Worm (Caenorhabditis elegans) whole organism, L4 larva: ENCODE measurements around the gene srx-110.

Experiments used
- D1046.2 ChIP-seq: fragments of 200-800 bp; sonication (Bioruptor generic); IDR thresholded peaks from 2 replicates; pipeline ENCODE4 v1.3.6; 2022; ENCODE audit warnings: missing genetic modification characterization, missing compliant biosample characterization
- F49E8.2 ChIP-seq: sonication (generic microtip); optimal IDR thresholded peaks from 2 replicates; lab custom pipeline; 2016; ENCODE audit warnings: missing compliant biosample characterization, mild to moderate bottlenecking, missing genetic modification characterization, borderline replicate concordance
- ZK337.2 ChIP-seq: fragments of 200-800 bp; sonication (Bioruptor generic); IDR thresholded peaks from 2 replicates; pipeline ENCODE4 v1.3.6; 2022; ENCODE audit warnings: missing genetic modification reagents, missing genetic modification characterization, missing compliant biosample characterization
- ZK546.5 ChIP-seq, 2 experiments: sonication (generic microtip); optimal IDR thresholded peaks; 2 replicates each; lab custom pipeline; 2017; ENCODE audit warnings: missing biosample characterization in 2 of 2, missing genetic modification characterization in 2 of 2
- aha-1 ChIP-seq: fragments of 150-350 bp; peaks from one replicate; lab custom pipeline; 2014; ENCODE audit warnings: missing biosample characterization, missing genetic modification characterization
- ama-1 ChIP-seq: fragments of 150-350 bp; optimal IDR thresholded peaks from 2 replicates; lab custom pipeline; 2014; ENCODE audit warnings: inconsistent platforms, mixed read lengths
- arid-1 ChIP-seq: fragments of 200-800 bp; sonication (Bioruptor generic); conservative IDR thresholded peaks from 2 replicates; pipeline ENCODE4 v1.3.6; 2022; ENCODE audit warnings: missing genetic modification reagents, missing genetic modification characterization, missing compliant biosample characterization
- attf-4 ChIP-seq: sonication (generic microtip); optimal IDR thresholded peaks from 3 replicates; lab custom pipeline; 2017; ENCODE audit warnings: missing biosample characterization, missing genetic modification characterization
- ceh-20 ChIP-seq: fragments of 200-800 bp; sonication (Bioruptor generic); IDR thresholded peaks from 2 replicates; pipeline ENCODE4 v1.3.6; 2022; ENCODE audit warnings: missing genetic modification reagents, missing genetic modification characterization, missing compliant biosample characterization
- ceh-28 ChIP-seq: fragments of 150-350 bp; optimal IDR thresholded peaks from 2 replicates; lab custom pipeline; 2014; ENCODE audit warnings: missing biosample characterization, missing genetic modification reagents, missing genetic modification characterization
- daf-12 ChIP-seq: fragments of 150-350 bp; optimal IDR thresholded peaks from 2 replicates; lab custom pipeline; 2014; ENCODE audit warnings: missing biosample characterization, missing genetic modification reagents, missing genetic modification characterization
- daf-16 ChIP-seq, 3 experiments: sonication (generic microtip); optimal IDR thresholded peaks; 2 replicates each; lab custom pipeline; 2016 to 2017; ENCODE audit warnings: missing genetic modification characterization in 3 of 3, missing genetic modification reagents in 3 of 3, mild to moderate bottlenecking in 2 of 3, missing compliant biosample characterization in 2 of 3, missing biosample characterization in 1 of 3, moderate library complexity in 1 of 3
- daf-19 ChIP-seq: fragments of 200-800 bp; sonication (Bioruptor generic); conservative IDR thresholded peaks from 2 replicates; pipeline ENCODE4 v1.3.6; 2022; ENCODE audit warnings: missing genetic modification characterization, missing compliant biosample characterization
- dpl-1 ChIP-seq: fragments of 150-350 bp; optimal IDR thresholded peaks from 2 replicates; lab custom pipeline; 2014; ENCODE audit warnings: missing biosample characterization, missing genetic modification reagents, missing genetic modification characterization
- duxl-1 ChIP-seq: sonication (generic microtip); optimal IDR thresholded peaks from 2 replicates; lab custom pipeline; 2016; ENCODE audit warnings: mild to moderate bottlenecking, missing genetic modification characterization, moderate library complexity, missing compliant biosample characterization; ENCODE audit not compliant: poor library complexity
- dve-1 ChIP-seq: sonication (generic microtip); optimal IDR thresholded peaks from 2 replicates; lab custom pipeline; 2017; ENCODE audit warnings: antibody characterized with exemption, mild to moderate bottlenecking, missing genetic modification characterization, missing compliant biosample characterization; ENCODE audit not compliant: insufficient read depth
- egl-27 ChIP-seq: sonication (generic microtip); optimal IDR thresholded peaks from 3 replicates; lab custom pipeline; 2017; ENCODE audit warnings: missing biosample characterization, missing genetic modification reagents, missing genetic modification characterization
- fkh-10 ChIP-seq: fragments of 150-350 bp; optimal IDR thresholded peaks from 2 replicates; lab custom pipeline; 2014; ENCODE audit warnings: missing biosample characterization, missing genetic modification reagents, missing genetic modification characterization
- hif-1 ChIP-seq, 2 experiments: sonication (generic microtip); optimal IDR thresholded peaks; 2 replicates each; lab custom pipeline; 2016 to 2017; ENCODE audit warnings: missing compliant biosample characterization in 2 of 2, missing genetic modification characterization in 2 of 2, missing genetic modification reagents in 2 of 2, missing genotype in 2 of 2, mild to moderate bottlenecking in 1 of 2
- hlh-30 ChIP-seq: sonication (generic microtip); optimal IDR thresholded peaks from 2 replicates; lab custom pipeline; 2017; ENCODE audit warnings: antibody characterized with exemption, mild to moderate bottlenecking, missing genetic modification characterization, missing compliant biosample characterization; ENCODE audit not compliant: insufficient read depth
- jun-1 ChIP-seq: fragments of 150-350 bp; optimal IDR thresholded peaks from 2 replicates; lab custom pipeline; 2014; ENCODE audit warnings: missing biosample characterization, missing genetic modification reagents, missing genetic modification characterization
- lin-29 ChIP-seq: fragments of 200-800 bp; sonication (Bioruptor generic); IDR thresholded peaks from 2 replicates; pipeline ENCODE4 v1.3.6; 2022; ENCODE audit warnings: missing genetic modification reagents, missing genetic modification characterization, missing compliant biosample characterization
- lir-3 ChIP-seq: sonication (generic microtip); optimal IDR thresholded peaks from 2 replicates; lab custom pipeline; 2016; ENCODE audit warnings: mild to moderate bottlenecking, missing genetic modification characterization, missing compliant biosample characterization
- madf-5 ChIP-seq, 2 experiments: fragments of 200-800 bp; sonication (Bioruptor generic); IDR thresholded peaks; 2 replicates each; pipeline ENCODE4 v1.3.6; 2022; ENCODE audit warnings: missing compliant biosample characterization in 2 of 2, missing genetic modification characterization in 2 of 2
- madf-9 ChIP-seq: fragments of 200-800 bp; sonication (Bioruptor generic); conservative IDR thresholded peaks from 2 replicates; pipeline ENCODE4 v1.3.6; 2022; ENCODE audit warnings: missing genetic modification reagents, missing genetic modification characterization, missing compliant biosample characterization
- mdl-1 ChIP-seq, 2 experiments: fragments of 150-350 bp in 1 of 2; sonication (generic microtip) in 1 of 2; optimal IDR thresholded peaks; 2 replicates each; lab custom pipeline; 2014 to 2017; ENCODE audit warnings: missing biosample characterization in 2 of 2, missing genetic modification characterization in 2 of 2
- nhr-10 ChIP-seq: fragments of 150-350 bp; optimal IDR thresholded peaks from 2 replicates; lab custom pipeline; 2014; ENCODE audit warnings: missing biosample characterization, missing genetic modification characterization
- nhr-25 ChIP-seq: sonication (generic microtip); optimal IDR thresholded peaks from 2 replicates; lab custom pipeline; 2017; ENCODE audit warnings: missing genetic modification characterization, mild to moderate bottlenecking, missing compliant biosample characterization, antibody characterized with exemption, moderate library complexity, borderline replicate concordance; ENCODE audit not compliant: insufficient read depth
- nhr-28 ChIP-seq: fragments of 150-350 bp; optimal IDR thresholded peaks from 2 replicates; lab custom pipeline; 2014; ENCODE audit warnings: missing biosample characterization, missing genetic modification characterization
- php-3 ChIP-seq: fragments of 200-800 bp; sonication (Bioruptor generic); IDR thresholded peaks from 2 replicates; pipeline ENCODE4 v1.3.6; 2022; ENCODE audit warnings: missing genetic modification reagents, missing genetic modification characterization, missing compliant biosample characterization
- skn-1 ChIP-seq: fragments of 150-350 bp; optimal IDR thresholded peaks from 2 replicates; lab custom pipeline; 2014; ENCODE audit warnings: missing biosample characterization, missing genetic modification characterization
- snpc-4 ChIP-seq: fragments of 150-350 bp; optimal IDR thresholded peaks from 2 replicates; lab custom pipeline; 2014; ENCODE audit warnings: missing biosample characterization, missing genetic modification characterization
- spr-1 ChIP-seq: sonication (generic microtip); optimal IDR thresholded peaks from 2 replicates; lab custom pipeline; 2016; ENCODE audit warnings: mild to moderate bottlenecking, missing genetic modification characterization, missing compliant biosample characterization
- tag-97 ChIP-seq: fragments of 200-800 bp; sonication (Bioruptor generic); IDR thresholded peaks from 2 replicates; pipeline ENCODE4 v1.3.6; 2022; ENCODE audit warnings: missing genetic modification characterization, missing compliant biosample characterization
- tra-1 ChIP-seq: fragments of 200-800 bp; sonication (Bioruptor generic); IDR thresholded peaks from 2 replicates; pipeline ENCODE4 v1.3.6; 2022; ENCODE audit warnings: missing genetic modification reagents, missing genetic modification characterization, missing compliant biosample characterization
- unc-39 ChIP-seq: sonication (generic microtip); optimal IDR thresholded peaks from 2 replicates; lab custom pipeline; 2017; ENCODE audit warnings: missing biosample characterization, missing genetic modification characterization
- unc-62 ChIP-seq, 3 experiments: fragments of 150-350 bp in 1 of 3; sonication (generic microtip); optimal IDR thresholded peaks in 2 of 3; peaks in 1 of 3; 1 replicate in 1 of 3; 2 replicates in 2 of 3; lab custom pipeline; 2014 to 2017; ENCODE audit warnings: missing biosample characterization in 3 of 3, missing genetic modification characterization in 3 of 3, missing genetic modification reagents in 3 of 3, missing genotype in 1 of 3
- zfp-3 ChIP-seq: fragments of 200-800 bp; sonication (Bioruptor generic); conservative IDR thresholded peaks from 2 replicates; pipeline ENCODE4 v1.3.6; 2022; ENCODE audit warnings: missing genetic modification reagents, missing genetic modification characterization, missing compliant biosample characterization

The srx-110 gene

DNA sequence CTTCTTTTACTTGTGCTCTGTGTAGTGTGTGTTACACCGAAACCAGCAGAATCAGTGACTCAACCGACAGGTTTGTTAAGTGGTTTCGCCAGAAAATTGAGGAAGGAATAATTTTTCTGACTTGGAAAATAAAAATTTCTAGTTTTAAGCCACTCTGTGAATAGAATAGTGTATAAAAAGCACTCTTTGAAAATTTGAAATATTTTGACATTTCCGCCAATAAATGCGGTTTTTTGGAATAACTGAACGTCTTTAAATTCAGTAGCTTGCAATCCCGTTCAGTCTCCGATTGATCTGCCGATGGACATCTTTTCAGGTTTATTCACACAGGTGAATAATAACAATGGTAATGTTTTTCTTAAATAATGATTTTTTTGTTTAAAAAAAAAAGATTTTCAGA lies 44.9 kb upstream of the srx-110 start, which contains the start of gene F19B10.3:
Gene F19B10.3 (plus strand): TSS at position 301 of the 400 bp plus-strand sequence.
- TF ChIP-seq lir-3 (tag; lab: Kevin White, UChicago) (no peak), hlh-30 (no peak), arid-1 (GFP tag; lab: Robert Waterston, UW) (no peak), hif-1 (tag; optimal IDR thresholded peaks at IDR 0.05; lab: Kevin White, UChicago) (no peak), daf-12 (tag; lab: Kevin White, UChicago) (no peak), skn-1 (tag; lab: Kevin White, UChicago) (no peak), F49E8.2 (tag; lab: Kevin White, UChicago) (no peak), php-3 (no peak), dve-1 (tag; lab: Kevin White, UChicago) (no peak), ZK337.2 (GFP tag; lab: Robert Waterston, UW) (no peak), fkh-10 (GFP tag; lab: Kevin White, UChicago) (no peak), duxl-1 (tag; lab: Kevin White, UChicago) (no peak), tra-1 (GFP tag; lab: Robert Waterston, UW) (no peak)

DNA sequence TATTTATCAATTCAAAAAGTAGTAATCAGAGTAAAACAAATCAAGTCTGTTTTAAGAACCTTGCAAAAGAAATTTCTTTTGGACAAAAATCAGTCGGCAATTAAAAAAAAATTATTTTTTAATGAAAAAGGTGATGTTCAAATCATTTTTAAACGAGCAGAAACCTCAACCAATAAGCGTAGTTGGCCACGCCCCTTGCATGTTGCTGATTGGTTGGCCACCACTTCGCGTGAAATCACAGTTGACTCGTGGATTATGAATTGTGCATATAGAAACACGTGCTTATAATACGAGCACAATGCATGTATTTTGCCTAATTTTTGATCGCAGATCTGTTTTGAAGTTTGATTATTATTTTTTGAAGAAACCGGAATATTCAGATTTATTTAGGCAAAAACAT lies 44.2 kb upstream of the srx-110 start:
- TF ChIP-seq tag-97 (GFP tag; lab: Robert Waterston, UW) (no peak), daf-19 (GFP tag; lab: Robert Waterston, UW) (no peak), nhr-25 (tag; lab: Kevin White, UChicago) (no peak), aha-1 (tag; lab: Kevin White, UChicago) (no peak), D1046.2 (GFP tag; lab: Robert Waterston, UW) (no peak), mdl-1 (tag; optimal IDR thresholded peaks at IDR 0.05; lab: Kevin White, UChicago) (no peak), nhr-10 (tag; lab: Kevin White, UChicago) (no peak), attf-4 (no peak), ceh-20 (no peak), snpc-4 (no peak), unc-39 (tag; lab: Kevin White, UChicago) (no peak), ZK546.5 (tag; optimal IDR thresholded peaks at IDR 0.05; lab: Kevin White, UChicago) (no peak), egl-27 (tag; lab: Kevin White, UChicago) (no peak), daf-16 (GFP tag; optimal IDR thresholded peaks at IDR 0.05; lab: Kevin White, UChicago) (no peak), daf-16 (tag; optimal IDR thresholded peaks at IDR 0.05; lab: Kevin White, UChicago) (no peak)

DNA sequence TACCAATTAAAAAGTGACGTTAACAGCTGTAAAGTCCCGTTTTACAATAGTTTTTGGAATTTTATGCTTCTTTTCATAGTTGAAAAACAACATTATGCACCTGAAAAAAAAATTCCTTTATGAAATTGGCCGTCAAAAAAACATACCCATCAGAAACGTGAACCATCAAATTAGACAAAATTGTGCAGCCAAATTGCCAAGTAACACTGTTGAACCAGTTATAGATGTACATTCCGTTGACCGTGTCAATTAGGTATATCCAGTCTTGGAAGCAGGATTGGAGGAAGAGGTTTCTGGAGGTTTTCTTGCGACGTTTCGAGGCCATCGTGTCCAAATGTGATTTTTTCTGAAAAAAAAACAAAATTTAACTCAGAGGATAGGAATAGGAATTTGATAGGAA lies 40.0 kb upstream of the srx-110 start, which contains the start of gene srx-97:
Gene srx-97 (minus strand): TSS at position 101 of the 400 bp plus-strand sequence.
- TF ChIP-seq nhr-28 (tag; lab: Kevin White, UChicago) (no peak), madf-9 (no peak), unc-62 (GFP tag; optimal IDR thresholded peaks at IDR 0.05 in 1 of 2; lab: Kevin White, UChicago) (no peak), unc-62 (tag; optimal IDR thresholded peaks at IDR 0.05; lab: Kevin White, UChicago) (no peak), madf-5 (GFP tag; IDR thresholded peaks at IDR 0.05; lab: Robert Waterston, UW) (0 out of 4 replicates have a peak, but pooled peaks of 1 of the 2 experiments have one; percentile 7)
- TF ChIP-seq, all 104 proteins: peak for 1

DNA sequence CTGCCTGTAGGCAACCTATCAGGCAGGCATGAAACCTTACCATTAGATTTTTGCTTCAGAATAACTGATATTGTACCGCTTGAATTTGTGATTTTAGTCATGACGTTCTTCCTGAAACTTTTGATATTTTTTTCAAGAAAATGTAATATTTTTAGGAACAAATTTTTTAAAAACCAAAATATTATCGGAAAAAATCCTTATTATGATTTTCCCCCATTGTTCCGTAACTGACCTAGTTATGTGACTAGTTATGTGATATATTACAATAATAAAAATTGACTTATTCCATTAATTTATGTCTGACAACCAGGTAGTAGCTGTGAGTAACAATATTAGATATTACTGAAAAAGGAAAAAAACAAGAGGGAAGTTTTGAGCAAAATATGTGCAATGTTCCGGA lies 38.4 kb upstream of the srx-110 start, which contains the start of gene srx-98:
Gene srx-98 (minus strand): TSS at position 101 of the 400 bp plus-strand sequence.
- TF ChIP-seq dpl-1 (no peak), ceh-28 (tag; lab: Kevin White, UChicago) (no peak), jun-1 (no peak), ZK546.5 (tag; optimal IDR thresholded peaks at IDR 0.05; lab: Kevin White, UChicago) (no peak), attf-4 (no peak), spr-1 (tag; lab: Kevin White, UChicago) (no peak), php-3 (no peak), lin-29 (GFP tag; lab: Robert Waterston, UW) (no peak), zfp-3 (GFP tag; lab: Robert Waterston, UW) (no peak), daf-16 (GFP tag; optimal IDR thresholded peaks at IDR 0.05; lab: Kevin White, UChicago) (no peak), daf-16 (tag; optimal IDR thresholded peaks at IDR 0.05; lab: Kevin White, UChicago) (no peak), egl-27 (tag; lab: Kevin White, UChicago) (no peak), ama-1 (lab: Kevin White, UChicago) (no peak)
- TF ChIP-seq, all 104 proteins: peak for 0
